Worm (Caenorhabditis elegans) whole organism, L1 larva: ENCODE results near the gene sra-28.

Experiments
- F16B12.6 ChIP-seq: fragments of 150-350 bp; optimal IDR thresholded peaks from 2 replicates; lab custom pipeline; 2014; ENCODE audit warnings: missing biosample characterization, missing genetic modification characterization
- ama-1 ChIP-seq: fragments of 150-350 bp; optimal IDR thresholded peaks from 2 replicates; lab custom pipeline; 2014
- ceh-82 ChIP-seq, 3 experiments: fragments of 150-350 bp in 1 of 3; sonication (generic microtip) in 2 of 3; optimal IDR thresholded peaks; 2 replicates each; lab custom pipeline; 2014 to 2017; ENCODE audit warnings: missing biosample characterization in 3 of 3, missing genetic modification characterization in 3 of 3
- fkh-8 ChIP-seq: sonication (generic microtip); optimal IDR thresholded peaks from 2 replicates; lab custom pipeline; 2016; ENCODE audit warnings: mild to moderate bottlenecking, missing genetic modification characterization, missing compliant biosample characterization
- mep-1 ChIP-seq: fragments of 150-350 bp; optimal IDR thresholded peaks from 2 replicates; lab custom pipeline; 2014; ENCODE audit warnings: missing biosample characterization, missing genetic modification characterization
- nhr-28 ChIP-seq: fragments of 150-350 bp; optimal IDR thresholded peaks from 2 replicates; lab custom pipeline; 2014; ENCODE audit warnings: missing biosample characterization, missing genetic modification characterization
- swsn-7 ChIP-seq: sonication (generic microtip); optimal IDR thresholded peaks from 2 replicates; lab custom pipeline; 2016; ENCODE audit warnings: missing genetic modification characterization, missing compliant biosample characterization
- tbx-2 ChIP-seq: sonication (generic microtip); optimal IDR thresholded peaks from 2 replicates; lab custom pipeline; 2016; ENCODE audit warnings: missing genetic modification characterization, missing compliant biosample characterization

DNA sequence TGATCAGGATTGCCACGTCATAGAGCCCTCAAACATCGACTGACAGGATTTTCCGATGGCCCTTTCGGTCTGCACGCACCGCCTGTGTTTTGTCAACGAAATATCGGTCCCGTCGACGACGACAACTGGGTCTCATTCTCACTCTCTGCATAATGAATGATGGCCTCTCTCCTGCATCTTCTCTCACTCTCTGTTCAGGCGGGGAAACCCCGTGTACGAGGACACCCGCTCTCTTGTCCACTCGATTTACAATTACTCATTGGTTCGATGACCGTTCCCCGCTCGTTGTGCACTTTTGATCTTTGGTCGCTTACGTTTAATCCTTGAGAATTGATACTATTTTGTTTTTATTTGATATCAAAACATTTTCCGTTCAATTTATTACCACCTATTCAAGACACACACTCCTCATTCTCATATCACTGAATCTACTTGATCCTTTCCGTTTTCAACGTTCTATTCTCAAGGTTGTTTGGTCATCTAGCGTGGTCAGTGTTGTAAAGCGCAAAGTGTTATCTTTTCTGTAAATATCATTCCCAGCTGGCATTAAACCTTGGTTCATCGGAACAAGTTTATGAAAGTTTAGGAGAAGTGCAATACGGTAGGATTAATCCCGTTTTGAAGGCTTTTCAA, 50.8 kb downstream of the sra-28 start:
- TF ChIP-seq F16B12.6 (tag; lab: Kevin White, UChicago) (no peak), tbx-2 (no peak), ceh-82 (tag; optimal IDR thresholded peaks at IDR 0.05; lab: Kevin White, UChicago) (no peak), mep-1 (tag; lab: Kevin White, UChicago) (no peak), swsn-7 (tag; lab: Kevin White, UChicago) (no peak), fkh-8 (tag; lab: Kevin White, UChicago) (no peak), nhr-28 (tag; lab: Kevin White, UChicago) (no peak), ama-1 (lab: Kevin White, UChicago) (no peak)
